Worm (Caenorhabditis elegans): Measurements from ENCODE around the gene F26A1.1.
A peak's percentile ranks its signal among the peaks of the same experiment; 100 is the strongest.

F26A1.1 gene

DNA sequence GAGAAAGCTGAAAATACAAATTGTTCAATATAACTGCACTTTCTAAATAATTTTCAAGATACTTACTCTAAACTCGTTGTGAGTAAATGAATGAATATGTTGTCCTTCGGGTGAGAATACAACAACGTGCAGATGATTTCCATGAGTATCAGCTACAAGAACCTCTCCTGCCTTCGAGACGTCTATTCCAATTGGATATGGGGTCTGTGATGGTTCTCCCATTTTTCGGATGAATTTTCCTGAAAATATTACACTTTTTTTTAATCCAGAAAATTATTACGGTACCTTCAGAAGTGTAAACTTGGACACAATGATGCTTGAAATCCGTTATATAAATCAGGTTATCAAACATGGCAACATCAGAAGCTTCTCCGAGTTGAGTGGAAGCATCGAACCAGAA, 45.0 kb downstream of the F26A1.1 start:
- TF ChIP-seq nhr-237 (tag; optimal IDR thresholded peaks at IDR 0.05): no peak
- TF ChIP-seq nhr-25 (tag; optimal IDR thresholded peaks at IDR 0.05): no peak
- no peak for TF ChIP-seq elt-1 (tag; optimal IDR thresholded peaks at IDR 0.05)
- TF ChIP-seq zag-1 (tag; optimal IDR thresholded peaks at IDR 0.05): no peak
- TF ChIP-seq fos-1 (tag; optimal IDR thresholded peaks at IDR 0.05): no peak
- no peak for TF ChIP-seq lsy-12 (tag; optimal IDR thresholded peaks at IDR 0.05)
- no peak for TF ChIP-seq ceh-82 (tag; optimal IDR thresholded peaks at IDR 0.05)
- TF ChIP-seq snpc-4 (tag; optimal IDR thresholded peaks at IDR 0.05): no peak
- TF ChIP-seq ceh-28 (tag; optimal IDR thresholded peaks at IDR 0.05): no peak
- TF ChIP-seq egl-5 (tag; optimal IDR thresholded peaks at IDR 0.05): no peak
- no peak for TF ChIP-seq skn-1 (tag; optimal IDR thresholded peaks at IDR 0.05)
- no peak for TF ChIP-seq ZK546.5 (tag; optimal IDR thresholded peaks at IDR 0.05)
- no peak for TF ChIP-seq daf-12 (tag; optimal IDR thresholded peaks at IDR 0.05)
- no peak for TF ChIP-seq nhr-12 (tag; optimal IDR thresholded peaks at IDR 0.05)
- TF ChIP-seq pha-4 (tag; optimal IDR thresholded peaks at IDR 0.05): no peak
- TF ChIP-seq lin-15B (tag; optimal IDR thresholded peaks at IDR 0.05): no peak

DNA sequence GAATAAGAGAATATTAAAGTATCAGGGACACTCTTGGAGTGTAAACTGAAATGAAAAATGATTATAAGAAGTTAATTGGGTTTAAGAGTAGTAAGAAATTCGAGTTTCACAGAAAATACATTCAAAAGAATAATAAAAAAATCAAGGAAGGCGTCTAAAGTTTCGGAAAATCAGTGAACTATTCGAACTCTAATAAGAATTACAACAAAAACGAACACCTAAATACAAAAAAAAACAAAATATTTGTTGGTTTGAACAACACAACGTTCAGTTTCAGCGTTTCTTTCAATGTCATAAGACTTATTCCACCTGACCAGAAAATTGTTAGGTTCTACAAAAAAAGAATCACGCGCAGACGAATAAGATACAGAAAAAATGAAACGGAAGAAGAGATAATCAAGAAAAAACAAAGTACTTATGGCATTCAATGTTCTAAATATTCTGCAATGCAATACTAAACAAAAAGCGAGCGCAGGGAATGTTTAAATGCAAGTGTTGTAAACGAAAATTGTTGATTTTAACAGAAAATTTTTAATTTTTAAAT, 48.8 kb downstream of the F26A1.1 start, which contains the start of gene nhl-2:
Gene nhl-2 (minus strand): TSS at position 51 of the 544 bp plus-strand sequence.
- TF ChIP-seq elt-3 (tag; optimal IDR thresholded peaks at IDR 0.05) (no peak), skn-1 (tag; optimal IDR thresholded peaks at IDR 0.05) (no peak), sea-2 (GFP tag; optimal IDR thresholded peaks at IDR 0.05) (no peak), nhr-12 (tag; optimal IDR thresholded peaks at IDR 0.05) (no peak), nhr-11 (tag; optimal IDR thresholded peaks at IDR 0.05) (no peak), unc-39 (tag; optimal IDR thresholded peaks at IDR 0.05) (no peak), fkh-2 (tag; optimal IDR thresholded peaks at IDR 0.05) (no peak), nhr-28 (tag; optimal IDR thresholded peaks at IDR 0.05) (no peak), fkh-10 (GFP tag; optimal IDR thresholded peaks at IDR 0.05) (no peak), pha-4 (tag; optimal IDR thresholded peaks at IDR 0.05) (no peak), nhr-43 (tag; optimal IDR thresholded peaks at IDR 0.05; ENCODE audit: poor library complexity, severe bottlenecking) (no peak), daf-12 (tag; optimal IDR thresholded peaks at IDR 0.05) (no peak)

DNA sequence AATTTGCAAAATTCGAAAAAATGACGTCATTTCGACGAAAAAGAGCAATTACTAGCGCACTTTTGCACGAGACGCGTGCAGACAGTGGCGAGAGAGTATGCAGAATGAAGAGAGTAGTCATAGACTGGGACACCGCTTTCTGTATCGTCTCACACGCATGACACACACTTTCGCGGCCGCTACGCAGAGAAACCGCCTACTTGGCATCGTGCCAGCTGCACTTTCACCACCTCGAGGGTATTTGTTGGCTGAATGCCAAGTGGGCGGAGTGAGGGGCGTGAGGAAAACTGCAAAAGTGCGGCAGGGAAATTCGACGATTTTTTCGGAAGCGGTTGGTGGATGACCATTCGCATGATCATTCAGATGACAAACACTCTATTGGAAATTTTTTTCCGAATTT, 49.4 kb downstream of the F26A1.1 start:
- peak; percentile 84 for TF ChIP-seq zag-1 (tag; optimal IDR thresholded peaks at IDR 0.05)
- TF ChIP-seq elt-3 (tag; optimal IDR thresholded peaks at IDR 0.05): peak in 2 of 3 experiments; percentile 25 to 95
- TF ChIP-seq nhr-12 (tag; optimal IDR thresholded peaks at IDR 0.05): no peak
- peak; percentile 100 for TF ChIP-seq nhr-25 (tag; optimal IDR thresholded peaks at IDR 0.05)
- peak; percentile 95 for TF ChIP-seq egl-27 (tag; optimal IDR thresholded peaks at IDR 0.05)
- peak; percentile 94 for TF ChIP-seq egl-5 (tag; optimal IDR thresholded peaks at IDR 0.05)
- TF ChIP-seq mml-1 (tag; optimal IDR thresholded peaks at IDR 0.05): peak; percentile 57
- peak; percentile 96 for TF ChIP-seq lin-15B (tag; optimal IDR thresholded peaks at IDR 0.05)
- TF ChIP-seq nhr-43 (tag; optimal IDR thresholded peaks at IDR 0.05; ENCODE audit: poor library complexity, severe bottlenecking): peak; percentile 98
- peak; percentile 87 for TF ChIP-seq sea-2 (GFP tag; optimal IDR thresholded peaks at IDR 0.05)
- TF ChIP-seq nhr-67 (tag; optimal IDR thresholded peaks at IDR 0.05): no peak
- peak; percentile 93 for TF ChIP-seq ceh-82 (tag; optimal IDR thresholded peaks at IDR 0.05)
- peak; percentile 98 for TF ChIP-seq jun-1 (tag; optimal IDR thresholded peaks at IDR 0.05)
- peak; percentile 100 for TF ChIP-seq nhr-23 (tag; optimal IDR thresholded peaks at IDR 0.05)
- peak; percentile 99 for TF ChIP-seq lin-39 (tag; optimal IDR thresholded peaks at IDR 0.05)
- peak; percentile 91 for TF ChIP-seq skn-1 (tag; optimal IDR thresholded peaks at IDR 0.05)
- TF ChIP-seq pqm-1 (tag; optimal IDR thresholded peaks at IDR 0.05): peak; percentile 96
- TF ChIP-seq nhr-28 (tag; optimal IDR thresholded peaks at IDR 0.05): no peak
- TF ChIP-seq ZK546.5 (tag; optimal IDR thresholded peaks at IDR 0.05): peak; percentile 58
- peak; percentile 97 for TF ChIP-seq unc-62 (GFP tag; optimal IDR thresholded peaks at IDR 0.05)
- peak; percentile 97 for TF ChIP-seq hmg-11 (tag; optimal IDR thresholded peaks at IDR 0.05)
- no peak for TF ChIP-seq fkh-2 (tag; optimal IDR thresholded peaks at IDR 0.05)
- TF ChIP-seq tbx-2 (tag; optimal IDR thresholded peaks at IDR 0.05): peak; percentile 97
- TF ChIP-seq aly-2 (tag; optimal IDR thresholded peaks at IDR 0.05): no peak
- TF ChIP-seq eor-1 (tag; optimal IDR thresholded peaks at IDR 0.05): peak in 1 of 2 experiments; percentile 2
- TF ChIP-seq nhr-11 (tag; optimal IDR thresholded peaks at IDR 0.05): peak; percentile 95
- peak; percentile 99 for TF ChIP-seq nfya-1 (tag; optimal IDR thresholded peaks at IDR 0.05; ENCODE audit: insufficient read depth)
- TF ChIP-seq nhr-76 (tag; optimal IDR thresholded peaks at IDR 0.05): peak; percentile 75
- peak; percentile 99 for TF ChIP-seq pha-4 (tag; optimal IDR thresholded peaks at IDR 0.05)
- TF ChIP-seq ztf-11 (tag; optimal IDR thresholded peaks at IDR 0.05): peak; percentile 4
- TF ChIP-seq ama-1 (optimal IDR thresholded peaks at IDR 0.05): peak; percentile 82
- TF ChIP-seq ztf-4 (tag; optimal IDR thresholded peaks at IDR 0.05): peak; percentile 88
- TF ChIP-seq mdl-1 (tag; optimal IDR thresholded peaks at IDR 0.05): peak; percentile 97
- no peak for TF ChIP-seq nhr-237 (tag; optimal IDR thresholded peaks at IDR 0.05)
- TF ChIP-seq nhr-77 (tag; optimal IDR thresholded peaks at IDR 0.05): peak; percentile 93
- TF ChIP-seq ceh-16 (tag; optimal IDR thresholded peaks at IDR 0.05): peak; percentile 76
- TF ChIP-seq daf-12 (tag; optimal IDR thresholded peaks at IDR 0.05): peak; percentile 90
- peak; percentile 92 for TF ChIP-seq snpc-4 (tag; optimal IDR thresholded peaks at IDR 0.05)
- TF ChIP-seq unc-39 (tag; optimal IDR thresholded peaks at IDR 0.05): peak; percentile 33
- TF ChIP-seq R02D3.7 (tag; optimal IDR thresholded peaks at IDR 0.05): peak; percentile 92
- peak; percentile 97 for TF ChIP-seq elt-2 (tag; optimal IDR thresholded peaks at IDR 0.05)
